Worm (Caenorhabditis elegans): Measurements from ENCODE around the gene cth-1.

DNA sequence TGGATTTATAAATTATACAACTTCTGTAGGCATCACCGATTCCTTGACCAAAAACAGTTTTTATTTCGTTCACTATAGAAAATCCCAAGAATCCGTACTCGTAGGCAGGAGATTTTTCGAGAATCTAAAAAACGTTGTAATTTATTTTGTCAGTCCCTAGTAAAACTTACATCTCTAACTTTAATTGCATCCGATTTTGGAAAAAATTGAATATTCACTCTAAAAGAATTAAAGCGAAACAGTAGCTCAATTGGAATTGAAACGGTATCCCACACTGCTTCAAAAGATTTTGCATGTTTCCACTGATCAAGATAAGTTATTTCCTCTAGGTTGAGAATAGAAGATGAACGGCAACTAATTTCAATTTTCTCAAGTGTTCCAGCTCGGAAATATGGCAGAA is 30.8 kb downstream of the cth-1 start, which contains the start of gene fbxa-142:
- TF ChIP-seq tab-1 (GFP tag; IDR thresholded peaks at IDR 0.05) (no peak), klf-2 (GFP tag; conservative IDR thresholded peaks at IDR 0.05) (no peak), flt-1 (GFP tag; IDR thresholded peaks at IDR 0.05) (no peak), cog-1 (tag; optimal IDR thresholded peaks at IDR 0.05) (no peak), ref-1 (GFP tag; conservative IDR thresholded peaks at IDR 0.05) (no peak), ztf-23 (GFP tag; IDR thresholded peaks at IDR 0.05) (no peak), ztf-29 (GFP tag; IDR thresholded peaks at IDR 0.05) (no peak), med-1 (GFP tag; optimal IDR thresholded peaks at IDR 0.05; ENCODE audit: insufficient read depth) (no peak)
